Worm (Caenorhabditis elegans) whole organism, L1 larva: ENCODE data around the gene T28D6.5.

Source experiments
- C34B4.2 ChIP-seq: sonication (generic microtip); optimal IDR thresholded peaks from 2 replicates; lab custom pipeline; 2017; ENCODE audit warnings: mild to moderate bottlenecking, missing genetic modification characterization, missing compliant biosample characterization
- F16B12.6 ChIP-seq: fragments of 150-350 bp; optimal IDR thresholded peaks from 2 replicates; lab custom pipeline; 2014; ENCODE audit warnings: missing biosample characterization, missing genetic modification characterization
- Y116A8C.19 ChIP-seq: sonication (generic microtip); optimal IDR thresholded peaks from 2 replicates; lab custom pipeline; 2016; ENCODE audit warnings: missing compliant biosample characterization, missing genetic modification characterization, borderline replicate concordance
- aha-1 ChIP-seq: fragments of 150-350 bp; optimal IDR thresholded peaks from 2 replicates; lab custom pipeline; 2014; ENCODE audit warnings: missing biosample characterization, missing genetic modification characterization
- alr-1 ChIP-seq: fragments of 200-800 bp; sonication (Bioruptor generic); optimal IDR thresholded peaks from 2 replicates; lab custom pipeline; 2018; ENCODE audit warnings: borderline replicate concordance, mild to moderate bottlenecking, missing genetic modification characterization, missing compliant biosample characterization
- aly-2 ChIP-seq: fragments of 150-350 bp; optimal IDR thresholded peaks from 2 replicates; lab custom pipeline; 2014; ENCODE audit warnings: missing biosample characterization, missing genetic modification characterization
- ama-1 ChIP-seq: fragments of 150-350 bp; optimal IDR thresholded peaks from 2 replicates; lab custom pipeline; 2014
- blmp-1 ChIP-seq: fragments of 150-350 bp; optimal IDR thresholded peaks from 2 replicates; lab custom pipeline; 2014; ENCODE audit warnings: missing biosample characterization, missing genetic modification characterization
- dpl-1 ChIP-seq, 3 experiments: fragments of 150-350 bp in 2 of 3; sonication (generic microtip) in 1 of 3; optimal IDR thresholded peaks; 2 replicates each; lab custom pipeline; 2014 to 2017; ENCODE audit warnings: missing biosample characterization in 3 of 3, missing genetic modification characterization in 3 of 3, missing genetic modification reagents in 3 of 3
- efl-1 ChIP-seq, 4 experiments: fragments of 150-350 bp; optimal IDR thresholded peaks in 3 of 4; peaks in 1 of 4; 1 replicate in 1 of 4; 2 replicates in 3 of 4; lab custom pipeline; 2014; ENCODE audit warnings: missing biosample characterization in 2 of 4, missing genetic modification characterization in 2 of 4, missing genetic modification reagents in 2 of 4
- efl-3 ChIP-seq: fragments of 200-800 bp; sonication (Bioruptor generic); optimal IDR thresholded peaks from 2 replicates; lab custom pipeline; 2018; ENCODE audit warnings: mild to moderate bottlenecking, missing genetic modification characterization, missing compliant biosample characterization
- egl-13 ChIP-seq: sonication (generic microtip); optimal IDR thresholded peaks from 2 replicates; lab custom pipeline; 2016; ENCODE audit warnings: missing genotype, missing genetic modification reagents, missing genetic modification characterization, missing compliant biosample characterization
- elt-3 ChIP-seq, 6 experiments: fragments of 150-350 bp in 1 of 6; sonication (generic microtip); optimal IDR thresholded peaks; 2 replicates each; lab custom pipeline; 2017 to 2018; ENCODE audit warnings: missing biosample characterization in 6 of 6, missing genetic modification characterization in 6 of 6, inconsistent platforms in 1 of 6
- fkh-10 ChIP-seq: sonication (generic microtip); optimal IDR thresholded peaks from 2 replicates; lab custom pipeline; 2017; ENCODE audit warnings: missing biosample characterization, missing genetic modification reagents, missing genetic modification characterization
- fkh-4 ChIP-seq: sonication (generic microtip); optimal IDR thresholded peaks from 2 replicates; lab custom pipeline; 2016; ENCODE audit warnings: missing compliant biosample characterization, missing genetic modification characterization, borderline replicate concordance
- fkh-8 ChIP-seq: sonication (generic microtip); optimal IDR thresholded peaks from 2 replicates; lab custom pipeline; 2016; ENCODE audit warnings: mild to moderate bottlenecking, missing genetic modification characterization, missing compliant biosample characterization
- hpl-2 ChIP-seq: fragments of 150-350 bp; optimal IDR thresholded peaks from 2 replicates; lab custom pipeline; 2014; ENCODE audit warnings: missing biosample characterization, missing genetic modification reagents, missing genetic modification characterization
- irx-1 ChIP-seq: sonication (generic microtip); optimal IDR thresholded peaks from 2 replicates; lab custom pipeline; 2016; ENCODE audit warnings: missing genetic modification characterization, missing compliant biosample characterization
- isw-1 ChIP-seq: fragments of 200-800 bp; sonication (Bioruptor generic); IDR thresholded peaks from 2 replicates; pipeline ENCODE4 v1.3.6; 2022; ENCODE audit warnings: missing genetic modification characterization, missing compliant biosample characterization
- jun-1 ChIP-seq: fragments of 150-350 bp; optimal IDR thresholded peaks from 2 replicates; lab custom pipeline; 2014; ENCODE audit warnings: missing biosample characterization, missing genetic modification reagents, missing genetic modification characterization
- lin-13 ChIP-seq: fragments of 150-350 bp; optimal IDR thresholded peaks from 2 replicates; lab custom pipeline; 2014; ENCODE audit warnings: missing biosample characterization, missing genetic modification reagents, missing genetic modification characterization
- lin-14 ChIP-seq: fragments of 200-800 bp; sonication (Bioruptor generic); optimal IDR thresholded peaks from 2 replicates; lab custom pipeline; 2018; ENCODE audit warnings: mild to moderate bottlenecking, missing genetic modification characterization, moderate library complexity, missing compliant biosample characterization
- lin-39 ChIP-seq: fragments of 150-350 bp; optimal IDR thresholded peaks from 2 replicates; lab custom pipeline; 2014; ENCODE audit warnings: missing biosample characterization, missing genetic modification reagents, missing genetic modification characterization
- lir-3 ChIP-seq: sonication (generic microtip); optimal IDR thresholded peaks from 2 replicates; lab custom pipeline; 2016; ENCODE audit warnings: mild to moderate bottlenecking, missing genetic modification characterization, moderate library complexity, missing compliant biosample characterization; ENCODE audit not compliant: poor library complexity
- mab-9 ChIP-seq: fragments of 200-800 bp; sonication (Bioruptor generic); IDR thresholded peaks from 2 replicates; pipeline ENCODE4 v1.3.6; 2022; ENCODE audit warnings: missing genetic modification reagents, missing genetic modification characterization, missing compliant biosample characterization
- mdl-1 ChIP-seq, 2 experiments: fragments of 150-350 bp; optimal IDR thresholded peaks; 2 replicates each; lab custom pipeline; 2014 to 2017; ENCODE audit warnings: missing biosample characterization in 2 of 2, missing genetic modification characterization in 2 of 2, inconsistent platforms in 1 of 2
- mef-2 ChIP-seq: fragments of 150-350 bp; optimal IDR thresholded peaks from 2 replicates; lab custom pipeline; 2014; ENCODE audit warnings: missing biosample characterization, missing genetic modification characterization
- nhr-237 ChIP-seq: fragments of 150-350 bp; optimal IDR thresholded peaks from 2 replicates; lab custom pipeline; 2014; ENCODE audit warnings: missing biosample characterization, missing genetic modification characterization
- nhr-71 ChIP-seq: sonication (generic microtip); optimal IDR thresholded peaks from 2 replicates; lab custom pipeline; 2016; ENCODE audit warnings: mild to moderate bottlenecking, missing genetic modification characterization, moderate library complexity, missing compliant biosample characterization
- nhr-77 ChIP-seq: fragments of 150-350 bp; optimal IDR thresholded peaks from 2 replicates; lab custom pipeline; 2014; ENCODE audit warnings: missing biosample characterization, missing genetic modification characterization
- nhr-84 ChIP-seq: sonication (generic microtip); optimal IDR thresholded peaks from 2 replicates; lab custom pipeline; 2017; ENCODE audit warnings: missing biosample characterization, missing genetic modification characterization
- pag-3 ChIP-seq: sonication (generic microtip); optimal IDR thresholded peaks from 2 replicates; lab custom pipeline; 2017; ENCODE audit warnings: missing genetic modification characterization, mild to moderate bottlenecking, missing compliant biosample characterization, antibody characterized with exemption, borderline replicate concordance; ENCODE audit not compliant: insufficient read depth
- pax-3 ChIP-seq: fragments of 200-800 bp; sonication (Bioruptor generic); optimal IDR thresholded peaks from 2 replicates; lab custom pipeline; 2018; ENCODE audit warnings: mild to moderate bottlenecking, missing genetic modification characterization, moderate library complexity, missing compliant biosample characterization
- pqm-1 ChIP-seq: sonication (generic microtip); optimal IDR thresholded peaks from 3 replicates; lab custom pipeline; 2017; ENCODE audit warnings: missing biosample characterization, missing genetic modification characterization
- rnt-1 ChIP-seq: sonication (generic microtip); optimal IDR thresholded peaks from 2 replicates; lab custom pipeline; 2016; ENCODE audit warnings: mild to moderate bottlenecking, missing genetic modification characterization, moderate library complexity, missing compliant biosample characterization
- snpc-4 ChIP-seq: fragments of 150-350 bp; optimal IDR thresholded peaks from 2 replicates; lab custom pipeline; 2014; ENCODE audit warnings: missing biosample characterization, missing genetic modification characterization
- sox-4 ChIP-seq: sonication (generic microtip); optimal IDR thresholded peaks from 2 replicates; lab custom pipeline; 2016; ENCODE audit warnings: missing genetic modification characterization, missing compliant biosample characterization
- unc-30 ChIP-seq: sonication (generic microtip); optimal IDR thresholded peaks from 2 replicates; lab custom pipeline; 2017; ENCODE audit warnings: missing biosample characterization, missing genetic modification characterization
- unc-86 ChIP-seq: sonication (generic microtip); optimal IDR thresholded peaks from 2 replicates; lab custom pipeline; 2016; ENCODE audit warnings: missing genetic modification characterization, missing compliant biosample characterization
- xbp-1 ChIP-seq: sonication (generic microtip); optimal IDR thresholded peaks from 2 replicates; lab custom pipeline; 2016; ENCODE audit warnings: missing genetic modification characterization, missing compliant biosample characterization
- zip-4 ChIP-seq: fragments of 200-800 bp; sonication (Bioruptor generic); optimal IDR thresholded peaks from 2 replicates; lab custom pipeline; 2018; ENCODE audit warnings: mild to moderate bottlenecking, missing genetic modification characterization, moderate library complexity, missing compliant biosample characterization
- ztf-11 ChIP-seq, 2 experiments: sonication (generic microtip); optimal IDR thresholded peaks; 2 replicates each; lab custom pipeline; 2016 to 2017; ENCODE audit warnings: missing genetic modification characterization in 2 of 2, missing biosample characterization in 1 of 2, missing compliant biosample characterization in 1 of 2
- ztf-4 ChIP-seq: fragments of 150-350 bp; optimal IDR thresholded peaks from 2 replicates; lab custom pipeline; 2014; ENCODE audit warnings: missing biosample characterization, missing genetic modification characterization

T28D6.5 gene

DNA sequence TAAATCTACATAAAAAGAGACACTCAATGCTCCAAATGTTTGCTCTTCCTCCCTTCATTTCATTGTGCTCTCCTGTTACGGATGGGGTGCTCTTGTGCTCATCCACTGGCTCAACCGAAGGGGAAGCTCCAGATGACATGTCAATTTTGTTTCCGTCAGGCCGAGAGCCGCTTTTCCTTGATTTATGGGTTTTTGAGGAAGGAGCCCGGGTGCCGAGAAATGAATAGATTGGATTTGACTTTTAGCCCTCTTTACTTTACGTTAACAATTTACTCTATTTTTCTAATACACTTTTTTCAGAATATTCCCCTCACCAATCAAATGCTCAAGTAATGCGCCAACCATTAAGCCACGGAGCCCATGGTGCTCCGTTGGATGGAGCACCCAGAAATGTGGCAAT lies 26.7 kb downstream of the T28D6.5 start, which contains the start of gene T28D6.4:
TSS of gene T28D6.4 (plus strand) at position 301 of the 400 bp plus-strand sequence.
- TF ChIP-seq efl-3 (GFP tag; lab: Kevin White, UChicago): no peak
- peak; percentile 3 for TF ChIP-seq lin-14 (GFP tag; lab: Kevin White, UChicago)

DNA sequence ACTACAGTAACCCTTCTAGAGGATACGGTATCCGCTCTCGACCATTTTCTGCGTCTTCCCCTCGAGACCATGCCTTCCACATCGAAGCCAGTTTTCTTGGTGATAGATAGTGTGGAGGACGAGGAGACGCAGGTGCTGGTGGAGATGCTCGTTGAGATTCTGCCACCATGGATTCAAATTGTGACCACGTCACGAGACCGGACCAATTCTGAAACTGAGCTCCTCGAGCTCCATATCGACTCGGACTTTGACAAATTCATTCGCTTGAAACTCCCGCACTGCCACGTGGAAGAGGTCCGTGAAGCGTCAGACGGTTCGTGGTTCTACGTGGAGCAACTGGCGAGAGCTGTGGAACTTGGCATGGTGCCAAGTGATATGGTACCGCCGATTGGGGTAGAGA lies 27.9 kb downstream of the T28D6.5 start:
- no peak for TF ChIP-seq nhr-77 (tag; lab: Kevin White, UChicago)
- no peak for TF ChIP-seq hpl-2 (GFP tag; lab: Kevin White, UChicago)
- no peak for TF ChIP-seq efl-1 (optimal IDR thresholded peaks at IDR 0.05; lab: Kevin White, UChicago)
- peak in 1 of 2 experiments; percentile 70 for TF ChIP-seq efl-1 (GFP tag; optimal IDR thresholded peaks at IDR 0.05 in 1 of 2; lab: Kevin White, UChicago)
- no peak for TF ChIP-seq fkh-10
- no peak for TF ChIP-seq xbp-1

DNA sequence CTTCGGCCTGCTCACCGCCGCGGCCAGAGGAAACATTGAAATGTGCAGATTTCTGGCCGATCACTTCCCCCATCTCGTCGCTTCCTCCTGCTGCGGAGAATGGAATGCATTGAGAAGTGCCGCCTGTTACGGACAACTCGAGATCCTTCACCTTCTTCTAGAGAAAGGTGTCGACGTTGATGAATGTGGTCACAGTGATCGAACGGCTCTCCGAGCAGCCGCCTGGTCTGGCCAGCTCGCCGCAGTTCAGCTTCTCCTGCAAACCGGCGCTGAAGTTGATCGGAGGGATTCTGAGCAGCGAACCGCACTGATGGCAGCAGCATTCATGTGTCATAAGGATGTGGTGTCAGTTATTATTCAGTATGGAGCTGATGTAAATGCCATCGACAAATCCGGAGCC lies 29.4 kb downstream of the T28D6.5 start:
- TF ChIP-seq mef-2: no peak
- TF ChIP-seq efl-1 (optimal IDR thresholded peaks at IDR 0.05; lab: Kevin White, UChicago): no peak
- peak in 1 of 2 experiments; percentile 37 for TF ChIP-seq efl-1 (GFP tag; optimal IDR thresholded peaks at IDR 0.05 in 1 of 2; lab: Kevin White, UChicago)

DNA sequence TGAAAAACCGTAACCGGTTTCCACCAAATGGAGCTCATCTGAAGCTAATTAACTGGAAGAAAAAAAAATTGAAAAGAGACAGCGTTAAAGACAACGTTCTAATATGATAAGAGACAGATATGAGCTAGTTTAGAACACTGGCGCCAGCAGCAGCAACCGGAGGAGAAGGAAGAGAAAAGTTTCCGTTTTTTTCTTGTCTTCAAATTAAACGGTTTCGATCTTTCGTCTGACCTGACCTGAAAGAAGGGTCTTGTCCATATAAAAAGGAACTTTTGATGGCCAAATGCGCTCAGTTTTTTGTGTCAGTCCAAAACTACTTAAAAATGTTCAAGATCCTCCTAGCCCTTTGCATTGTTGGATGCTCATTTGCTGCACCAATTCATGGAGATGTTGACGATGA lies 33.0 kb downstream of the T28D6.5 start, which contains the start of gene T28D6.3:
TSS of gene T28D6.3 (plus strand) at position 301 of the 400 bp plus-strand sequence.
- TF ChIP-seq irx-1 (tag; lab: Kevin White, UChicago) (no peak), elt-3 (tag; optimal IDR thresholded peaks at IDR 0.05; lab: Kevin White, UChicago) (peak in 1 of 6 experiments; percentile 1)

DNA sequence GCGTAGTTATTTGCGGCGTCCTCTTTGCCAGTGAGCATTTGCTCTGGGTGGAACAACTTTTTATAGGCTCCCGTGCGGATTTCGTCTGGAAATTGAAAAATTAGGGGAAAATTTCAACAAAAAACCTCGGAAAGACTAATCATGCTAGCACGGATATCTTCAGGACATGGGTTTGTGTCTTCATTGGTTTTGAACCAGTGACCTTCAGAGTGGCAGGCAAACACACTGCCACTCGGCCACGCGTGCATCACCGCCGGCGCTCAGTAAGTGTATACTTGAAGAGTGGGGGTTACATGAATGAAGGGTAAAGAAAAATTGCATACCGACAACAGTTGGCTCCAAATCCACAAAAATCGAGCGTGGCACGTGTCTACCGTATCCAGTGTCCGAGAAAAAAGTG lies 37.8 kb downstream of the T28D6.5 start:
- no peak for TF ChIP-seq lir-3 (tag; lab: Kevin White, UChicago)
- peak; percentile 46 for TF ChIP-seq unc-86 (tag; lab: Kevin White, UChicago)
- no peak for TF ChIP-seq aha-1 (tag; lab: Kevin White, UChicago)
- TF ChIP-seq egl-13: peak; percentile 55
- peak; percentile 1 for TF ChIP-seq lin-39
- TF ChIP-seq mdl-1 (tag; optimal IDR thresholded peaks at IDR 0.05; lab: Kevin White, UChicago): peak in 1 of 2 experiments; percentile 41
- no peak for TF ChIP-seq nhr-237 (tag; lab: Kevin White, UChicago)
- no peak for TF ChIP-seq Y116A8C.19 (tag; lab: Kevin White, UChicago)
- TF ChIP-seq pag-3: no peak
- TF ChIP-seq nhr-84 (tag; lab: Kevin White, UChicago): no peak
- TF ChIP-seq F16B12.6: peak; percentile 27
- TF ChIP-seq nhr-71: no peak
- peak; percentile 51 for TF ChIP-seq fkh-8 (tag; lab: Kevin White, UChicago)
- no peak for TF ChIP-seq alr-1 (tag; lab: Kevin White, UChicago)
- peak; percentile 36 for TF ChIP-seq zip-4 (GFP tag; lab: Kevin White, UChicago)
- peak; percentile 50 for TF ChIP-seq snpc-4 (tag; lab: Kevin White, UChicago)
- TF ChIP-seq lin-13 (GFP tag; lab: Kevin White, UChicago): peak; percentile 69
- TF ChIP-seq ama-1 (lab: Kevin White, UChicago): no peak
- TF ChIP-seq ztf-11 (tag; optimal IDR thresholded peaks at IDR 0.05; lab: Kevin White, UChicago): peak in 1 of 2 experiments; percentile 53
- TF ChIP-seq unc-30 (tag; lab: Kevin White, UChicago): no peak
- TF ChIP-seq blmp-1: no peak
- TF ChIP-seq sox-4: no peak
- no peak for TF ChIP-seq C34B4.2 (tag; lab: Kevin White, UChicago)
- TF ChIP-seq ztf-4 (tag; lab: Kevin White, UChicago): no peak
- TF ChIP-seq nhr-77 (tag; lab: Kevin White, UChicago): peak; percentile 34
- no peak for TF ChIP-seq mab-9 (GFP tag; lab: Robert Waterston, UW)
- TF ChIP-seq efl-3 (GFP tag; lab: Kevin White, UChicago): no peak
- TF ChIP-seq pqm-1: no peak
- TF ChIP-seq aly-2 (tag; lab: Kevin White, UChicago): no peak
- peak; percentile 81 for TF ChIP-seq rnt-1 (tag; lab: Kevin White, UChicago)
- TF ChIP-seq jun-1 (tag; lab: Kevin White, UChicago): no peak
- TF ChIP-seq isw-1: peak; percentile 42
- TF ChIP-seq fkh-4 (tag; lab: Kevin White, UChicago): no peak
- peak; percentile 8 to 62 (median 49) for TF ChIP-seq dpl-1 (GFP tag; optimal IDR thresholded peaks at IDR 0.05; lab: Kevin White, UChicago)
- no peak for TF ChIP-seq fkh-10
- peak; percentile 32 for TF ChIP-seq pax-3 (tag; lab: Kevin White, UChicago)
